Fruit fly (Drosophila melanogaster) whole organism, prepupa: ENCODE results near the gene CG14537.

Source experiments
- Blimp-1 ChIP-seq: fragments of 200-800 bp; sonication (Bioruptor generic); optimal IDR thresholded peaks from 3 replicates; lab custom pipeline; 2017; ENCODE audit warnings: missing biosample characterization, missing genetic modification characterization, mild to moderate bottlenecking, moderate library complexity, missing genetic modification reagents
- CG10631 ChIP-seq: fragments of 200-800 bp; sonication (Bioruptor generic); optimal IDR thresholded peaks from 2 replicates; lab custom pipeline; 2016; ENCODE audit warnings: missing biosample characterization, missing genetic modification characterization
- CG10669 ChIP-seq: fragments of 200-800 bp; sonication (Bioruptor generic); optimal IDR thresholded peaks from 3 replicates; lab custom pipeline; 2018; ENCODE audit warnings: missing biosample characterization, mild to moderate bottlenecking, missing genetic modification characterization, moderate library complexity
- CG11294 ChIP-seq: fragments of 200-800 bp; sonication (Bioruptor generic); IDR thresholded peaks from 2 replicates; pipeline ENCODE4 v1.3.6; 2022; ENCODE audit warnings: missing biosample characterization, missing genetic modification characterization
- CG11762 ChIP-seq: fragments of 200-800 bp; sonication (Bioruptor generic); optimal IDR thresholded peaks from 3 replicates; lab custom pipeline; 2016; ENCODE audit warnings: missing biosample characterization, missing genetic modification characterization; ENCODE audit not compliant: insufficient read depth
- CG11902 ChIP-seq: fragments of 200-800 bp; sonication (Bioruptor generic); optimal IDR thresholded peaks from 3 replicates; lab custom pipeline; 2016; ENCODE audit warnings: missing biosample characterization, missing genetic modification characterization
- CG16779 ChIP-seq: fragments of 200-800 bp; sonication (Bioruptor generic); optimal IDR thresholded peaks from 3 replicates; lab custom pipeline; 2017; ENCODE audit warnings: missing biosample characterization, mild to moderate bottlenecking, missing genetic modification characterization
- CG3032 ChIP-seq: fragments of 200-800 bp; optimal IDR thresholded peaks from 2 replicates; lab custom pipeline; 2019; ENCODE audit warnings: missing biosample characterization, mild to moderate bottlenecking, missing genetic modification characterization, moderate library complexity
- CG31627 ChIP-seq: fragments of 200-800 bp; sonication (Bioruptor generic); optimal IDR thresholded peaks from 3 replicates; lab custom pipeline; 2016; ENCODE audit warnings: missing biosample characterization, missing genetic modification characterization
- CG32006 ChIP-seq: fragments of 200-800 bp; sonication (Bioruptor generic); optimal IDR thresholded peaks from 3 replicates; lab custom pipeline; 2017; ENCODE audit warnings: missing biosample characterization, mild to moderate bottlenecking, missing genetic modification characterization
- CG34406 ChIP-seq: fragments of 200-800 bp; sonication (Bioruptor generic); optimal IDR thresholded peaks from 3 replicates; lab custom pipeline; 2016; ENCODE audit warnings: missing biosample characterization, missing genetic modification characterization
- CG3919 ChIP-seq: fragments of 200-800 bp; sonication (Bioruptor generic); optimal IDR thresholded peaks from 3 replicates; lab custom pipeline; 2016; ENCODE audit warnings: missing biosample characterization, missing genetic modification characterization
- CG4318 ChIP-seq: fragments of 200-800 bp; sonication (Bioruptor generic); optimal IDR thresholded peaks from 3 replicates; lab custom pipeline; 2017; ENCODE audit warnings: missing biosample characterization, mild to moderate bottlenecking, missing genetic modification characterization
- CG6163 ChIP-seq: fragments of 200-800 bp; sonication (Bioruptor generic); IDR thresholded peaks from 3 replicates; pipeline ENCODE4 v1.3.6; 2022; ENCODE audit warnings: missing biosample characterization, missing genetic modification characterization
- CG6276 ChIP-seq: fragments of 200-800 bp; sonication (Bioruptor generic); optimal IDR thresholded peaks from 2 replicates; lab custom pipeline; 2017; ENCODE audit warnings: missing biosample characterization, mild to moderate bottlenecking, missing genetic modification characterization
- CG6792 ChIP-seq: fragments of 200-800 bp; sonication (Bioruptor generic); optimal IDR thresholded peaks from 3 replicates; lab custom pipeline; 2016; ENCODE audit warnings: missing biosample characterization, missing genetic modification characterization
- CG7368 ChIP-seq: fragments of 200-800 bp; sonication (Bioruptor generic); optimal IDR thresholded peaks from 3 replicates; lab custom pipeline; 2016; ENCODE audit warnings: missing biosample characterization, missing genetic modification characterization
- CG9139 ChIP-seq: fragments of 200-800 bp; sonication (Bioruptor generic); optimal IDR thresholded peaks from 3 replicates; lab custom pipeline; 2017; ENCODE audit warnings: missing biosample characterization, mild to moderate bottlenecking, missing genetic modification characterization
- Eip75B ChIP-seq: fragments of 200-800 bp; sonication (Bioruptor generic); optimal IDR thresholded peaks from 3 replicates; lab custom pipeline; 2016; ENCODE audit warnings: missing biosample characterization, missing genetic modification characterization
- Eip78C ChIP-seq: fragments of 200-800 bp; sonication (Bioruptor generic); peaks from one replicate; lab custom pipeline; 2016; ENCODE audit warnings: missing biosample characterization, missing genetic modification characterization
- Gug ChIP-seq: fragments of 200-800 bp; sonication (Bioruptor generic); IDR thresholded peaks from 2 replicates; pipeline ENCODE4 v1.3.6; 2022; ENCODE audit warnings: missing biosample characterization, missing genetic modification characterization
- Lpt ChIP-seq: fragments of 200-800 bp; sonication (Bioruptor generic); optimal IDR thresholded peaks from 3 replicates; lab custom pipeline; 2016; ENCODE audit warnings: missing biosample characterization, missing genetic modification characterization
- OdsH ChIP-seq: fragments of 200-800 bp; sonication (Bioruptor generic); optimal IDR thresholded peaks from 3 replicates; lab custom pipeline; 2016; ENCODE audit warnings: missing biosample characterization, missing genetic modification characterization
- Smox ChIP-seq: fragments of 200-800 bp; sonication (Bioruptor generic); optimal IDR thresholded peaks from 3 replicates; lab custom pipeline; 2016; ENCODE audit warnings: missing biosample characterization, missing genetic modification characterization
- Sox102F ChIP-seq: fragments of 200-800 bp; sonication (Bioruptor generic); optimal IDR thresholded peaks from 2 replicates; lab custom pipeline; 2016; ENCODE audit warnings: missing biosample characterization, mild to moderate bottlenecking, missing genetic modification characterization
- Sox14 ChIP-seq: fragments of 200-800 bp; sonication (Bioruptor generic); optimal IDR thresholded peaks from 3 replicates; lab custom pipeline; 2016; ENCODE audit warnings: missing biosample characterization, missing genetic modification characterization
- Sox15 ChIP-seq: fragments of 200-800 bp; sonication (Bioruptor generic); optimal IDR thresholded peaks from 3 replicates; lab custom pipeline; 2016; ENCODE audit warnings: missing biosample characterization, missing genetic modification characterization
- acj6 ChIP-seq: fragments of 200-800 bp; sonication (Bioruptor generic); optimal IDR thresholded peaks from 3 replicates; lab custom pipeline; 2016; ENCODE audit warnings: missing biosample characterization, missing genetic modification characterization
- cyc ChIP-seq: fragments of 200-800 bp; sonication (Bioruptor generic); optimal IDR thresholded peaks from 3 replicates; lab custom pipeline; 2016; ENCODE audit warnings: missing biosample characterization, missing genetic modification characterization
- dac ChIP-seq: fragments of 200-800 bp; sonication (Bioruptor generic); optimal IDR thresholded peaks from 2 replicates; lab custom pipeline; 2017; ENCODE audit warnings: missing biosample characterization, mild to moderate bottlenecking, missing genetic modification characterization
- eg ChIP-seq: fragments of 200-800 bp; sonication (Bioruptor generic); IDR thresholded peaks from 3 replicates; pipeline ENCODE4 v1.3.6; 2022; ENCODE audit warnings: missing biosample characterization, missing genetic modification characterization
- fd59A ChIP-seq: fragments of 200-800 bp; sonication (Bioruptor generic); optimal IDR thresholded peaks from 2 replicates; lab custom pipeline; 2017; ENCODE audit warnings: missing biosample characterization, mild to moderate bottlenecking, missing genetic modification characterization, missing genetic modification reagents
- fd85E ChIP-seq: fragments of 200-800 bp; sonication (Bioruptor generic); optimal IDR thresholded peaks from 3 replicates; lab custom pipeline; 2016; ENCODE audit warnings: missing biosample characterization, missing genetic modification characterization
- fkh ChIP-seq: fragments of 200-800 bp; sonication (Bioruptor generic); optimal IDR thresholded peaks from 3 replicates; lab custom pipeline; 2017; ENCODE audit warnings: missing biosample characterization, mild to moderate bottlenecking, missing genetic modification characterization, moderate library complexity
- lz ChIP-seq: fragments of 200-800 bp; sonication (Bioruptor generic); optimal IDR thresholded peaks from 3 replicates; lab custom pipeline; 2016; ENCODE audit warnings: missing biosample characterization, missing genetic modification characterization
- net ChIP-seq: fragments of 200-800 bp; sonication (Bioruptor generic); optimal IDR thresholded peaks from 3 replicates; lab custom pipeline; 2016; ENCODE audit warnings: missing biosample characterization, missing genetic modification characterization
- pdm3 ChIP-seq: fragments of 200-800 bp; sonication (Bioruptor generic); optimal IDR thresholded peaks from 3 replicates; lab custom pipeline; 2016; ENCODE audit warnings: missing biosample characterization, missing genetic modification characterization
- salr ChIP-seq, 2 experiments: fragments of 200-800 bp; sonication (Bioruptor generic); optimal IDR thresholded peaks; 3 replicates each; lab custom pipeline; 2016 to 2018; ENCODE audit warnings: missing biosample characterization in 2 of 2, missing genetic modification characterization in 2 of 2, mild to moderate bottlenecking in 1 of 2
- ss ChIP-seq, 2 experiments: fragments of 200-800 bp; sonication (Bioruptor generic); optimal IDR thresholded peaks; 2 replicates in 1 of 2; 3 replicates in 1 of 2; lab custom pipeline; 2017 to 2018; ENCODE audit warnings: mild to moderate bottlenecking in 2 of 2, missing biosample characterization in 2 of 2, missing genetic modification characterization in 2 of 2, moderate library complexity in 1 of 2
- svp ChIP-seq: fragments of 200-800 bp; sonication (Bioruptor generic); peaks from one replicate; lab custom pipeline; 2016; ENCODE audit warnings: missing biosample characterization, missing genetic modification characterization
- vri ChIP-seq: fragments of 200-800 bp; sonication (Bioruptor generic); optimal IDR thresholded peaks from 3 replicates; lab custom pipeline; 2016; ENCODE audit warnings: missing biosample characterization, mild to moderate bottlenecking, missing genetic modification characterization

Gene CG14537

DNA sequence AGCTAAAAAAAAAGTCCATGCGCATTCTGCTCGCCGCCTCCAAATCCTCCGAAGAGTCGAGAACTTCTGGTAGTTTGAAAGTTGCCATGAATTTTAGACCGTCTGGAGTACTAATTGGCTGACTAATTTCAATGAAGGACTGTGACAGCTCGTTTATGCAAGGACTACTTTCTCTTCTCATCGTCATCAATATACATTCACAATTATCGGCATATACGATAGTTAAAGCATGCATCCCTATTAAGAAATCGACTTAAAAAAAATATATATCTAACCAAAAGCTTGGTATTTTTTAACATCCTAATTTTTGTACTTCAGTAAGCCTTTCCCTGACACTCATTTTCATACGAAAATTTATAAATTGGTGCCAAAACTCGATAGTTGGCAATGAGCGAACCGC, at the start of gene CG14537:
Gene CG14537 (plus strand): TSS at position 301 of the 400 bp plus-strand sequence.
- TF ChIP-seq Gug (GFP tag; lab: Robert Waterston, UW) (no peak), fd85E (GFP tag; lab: Kevin White, UChicago) (no peak)
- TF ChIP-seq, all 60 proteins: peak for 0

DNA sequence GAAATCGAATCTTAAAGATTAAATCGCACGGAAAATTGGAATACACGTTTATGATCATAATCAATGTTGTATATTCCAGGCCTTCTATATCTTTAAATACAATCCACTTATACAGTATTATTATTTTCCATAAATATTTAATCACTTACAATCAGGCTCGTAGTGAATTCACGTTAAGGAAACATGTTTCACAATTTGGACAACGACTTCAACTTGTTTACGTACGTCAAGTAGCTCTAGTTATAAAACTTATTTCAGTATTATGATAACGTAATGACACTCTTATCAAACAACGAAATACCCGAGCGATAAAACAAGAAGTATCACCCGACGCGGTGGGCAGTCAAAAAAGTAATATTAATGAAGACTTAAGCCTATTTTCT, 48.9 kb upstream of the CG14537 start:
- TF ChIP-seq CG31627 (GFP tag; lab: Kevin White, UChicago), result no peak
- no peak for TF ChIP-seq fd59A (GFP tag; lab: Kevin White, UChicago)

DNA sequence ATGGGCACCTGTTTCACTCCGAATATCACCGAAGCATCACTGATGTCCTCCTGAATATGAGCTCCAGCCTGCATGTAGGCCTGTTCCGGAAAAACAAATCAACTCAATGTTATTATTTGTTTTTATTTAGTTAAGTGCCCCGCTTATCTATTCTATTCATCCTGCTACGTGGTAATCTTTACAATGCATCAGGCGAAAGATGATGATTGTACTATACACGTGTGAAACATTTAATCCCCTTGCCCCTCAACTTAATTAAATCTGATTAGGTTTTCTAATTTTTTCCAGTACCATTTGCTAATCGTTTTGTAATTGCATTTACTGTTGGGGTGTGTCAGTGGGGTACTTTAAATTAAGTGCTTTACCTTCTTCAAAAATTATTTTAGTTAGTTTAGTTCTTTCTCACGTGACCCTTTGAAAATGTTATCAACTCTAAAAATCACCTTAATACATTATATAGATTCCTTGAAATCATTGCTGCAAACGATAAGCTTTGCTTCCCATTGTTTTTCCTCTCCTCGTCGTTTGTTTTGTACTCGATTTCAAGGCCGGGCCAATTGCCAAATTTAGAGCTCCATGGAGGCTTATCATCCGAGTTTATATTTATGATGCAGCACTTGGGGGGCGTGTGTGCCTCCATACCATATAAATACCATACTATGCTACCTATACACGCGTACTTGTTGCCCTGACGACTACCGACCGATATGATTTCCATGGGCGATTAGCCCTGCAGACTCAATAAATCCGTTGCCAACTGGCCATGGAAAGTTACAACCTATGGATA, 45.4 kb upstream of the CG14537 start:
- TF ChIP-seq salr (GFP tag; optimal IDR thresholded peaks at IDR 0.05; lab: Kevin White, UChicago) (no peak), CG6163 (GFP tag; lab: Robert Waterston, UW) (no peak), CG11902 (no peak), eg (no peak), ss (GFP tag; optimal IDR thresholded peaks at IDR 0.05; lab: Kevin White, UChicago) (no peak), CG10631 (GFP tag; lab: Kevin White, UChicago) (no peak), dac (no peak), CG10669 (no peak), Sox102F (GFP tag; lab: Kevin White, UChicago) (no peak), Lpt (GFP tag; lab: Kevin White, UChicago) (no peak), CG6276 (GFP tag; lab: Kevin White, UChicago) (no peak), OdsH (no peak), acj6 (GFP tag; lab: Kevin White, UChicago) (no peak), Blimp-1 (GFP tag; lab: Kevin White, UChicago) (no peak), CG34406 (no peak), CG9139 (GFP tag; lab: Kevin White, UChicago) (no peak), Smox (GFP tag; lab: Kevin White, UChicago) (no peak), lz (GFP tag; lab: Kevin White, UChicago) (no peak)

DNA sequence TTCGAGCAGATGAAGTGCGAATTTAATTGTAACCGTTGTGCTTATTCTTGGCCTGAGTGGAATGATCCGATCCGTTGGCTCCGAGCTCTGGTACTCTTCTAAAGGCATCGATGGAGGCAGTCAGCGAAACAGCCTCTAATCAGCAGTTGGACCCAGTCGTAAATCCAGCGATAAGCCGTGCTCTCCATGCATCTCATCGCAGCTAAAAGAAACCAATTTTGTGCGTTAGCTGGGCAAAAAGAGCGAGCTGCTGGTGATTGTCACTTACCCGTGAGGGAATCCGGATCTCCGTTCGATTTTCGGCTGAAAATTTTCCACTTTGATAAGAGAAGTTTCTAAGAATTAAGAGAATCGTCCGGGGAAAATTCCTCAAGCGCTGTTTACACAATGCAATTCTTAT, 44.4 kb upstream of the CG14537 start, which contains the start of gene LKRSDH:
Gene LKRSDH (minus strand): TSS at position 101 of the 400 bp plus-strand sequence.
- no peak for TF ChIP-seq net (GFP tag; lab: Kevin White, UChicago)
- no peak for TF ChIP-seq CG16779
- TF ChIP-seq svp, result peak; percentile 35
- TF ChIP-seq Eip78C, result no peak

DNA sequence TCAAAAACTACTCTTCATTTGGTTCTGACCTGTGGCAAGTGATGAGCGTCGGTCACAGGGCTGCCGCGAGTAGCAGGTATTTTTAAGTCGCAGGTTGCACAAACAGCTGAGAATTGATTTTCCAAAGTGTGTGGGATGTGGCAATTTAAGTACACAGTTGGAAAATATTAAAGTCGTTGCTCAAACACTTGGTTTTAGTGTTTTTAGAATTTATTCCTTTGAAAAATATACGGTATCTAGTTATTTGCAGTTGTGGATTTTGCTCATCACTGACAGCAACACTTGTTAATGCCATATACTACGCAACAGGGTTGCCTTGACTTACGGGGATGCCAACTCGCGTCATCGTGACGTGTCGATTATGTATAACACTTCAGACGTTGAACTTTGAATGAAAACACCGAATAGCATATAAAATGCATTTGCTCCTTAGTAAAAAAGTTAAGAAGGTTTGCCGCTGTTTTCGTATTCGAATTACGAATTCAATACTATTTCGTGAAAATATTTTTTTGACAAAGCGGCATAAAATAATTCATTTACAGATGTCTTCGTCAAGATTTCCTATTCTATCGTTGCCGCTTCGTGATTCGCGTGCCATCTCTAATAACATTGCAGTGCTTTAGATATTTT, 40.3 kb upstream of the CG14537 start, which contains the start of the genes Herp and r2d2:
Gene Herp (minus strand): TSS at position 255 of the 630 bp plus-strand sequence.
Gene r2d2 (plus strand): TSS at position 344 of the 630 bp plus-strand sequence.
- peak; percentile 70 for TF ChIP-seq vri (GFP tag; lab: Kevin White, UChicago)
- peak; percentile 89 for TF ChIP-seq OdsH
- peak; percentile 89 for TF ChIP-seq Sox14
- peak; percentile 86 for TF ChIP-seq Sox15 (GFP tag; lab: Kevin White, UChicago)
- TF ChIP-seq CG34406, result peak; percentile 71
- TF ChIP-seq CG32006, result peak; percentile 84
- TF ChIP-seq CG16779, result peak; percentile 81
- peak; percentile 92 for TF ChIP-seq CG31627 (GFP tag; lab: Kevin White, UChicago)
- peak; percentile 86 for TF ChIP-seq pdm3 (GFP tag; lab: Kevin White, UChicago)
- peak; percentile 80 for TF ChIP-seq dac
- TF ChIP-seq CG3032 (tag; lab: Kevin White, UChicago), result peak; percentile 87
- peak; percentile 84 for TF ChIP-seq CG11294 (GFP tag; lab: Robert Waterston, UW)
- peak; percentile 87 for TF ChIP-seq Eip75B (GFP tag; lab: Kevin White, UChicago)
- peak; percentile 85 for TF ChIP-seq CG11902
- TF ChIP-seq CG7368 (GFP tag; lab: Kevin White, UChicago), result peak; percentile 84
- peak; percentile 99 for TF ChIP-seq svp
- TF ChIP-seq CG3919 (GFP tag; lab: Kevin White, UChicago), result peak; percentile 87
- TF ChIP-seq fd59A (GFP tag; lab: Kevin White, UChicago), result peak; percentile 77
- peak; percentile 88 for TF ChIP-seq CG6163 (GFP tag; lab: Robert Waterston, UW)
- peak; percentile 72 for TF ChIP-seq fkh (GFP tag; lab: Kevin White, UChicago)
- TF ChIP-seq CG11762 (GFP tag; lab: Kevin White, UChicago), result peak; percentile 76
- peak; percentile 86 for TF ChIP-seq cyc
- TF ChIP-seq Gug (GFP tag; lab: Robert Waterston, UW), result peak; percentile 86
- TF ChIP-seq CG6276 (GFP tag; lab: Kevin White, UChicago), result no peak
- TF ChIP-seq CG6792, result peak; percentile 84
- peak; percentile 73 for TF ChIP-seq CG4318
